Fruit fly (Drosophila melanogaster) whole organism, embryonic: ENCODE results near the gene CG1231.

Experiments
- CG4854 ChIP-seq: fragments of 200-800 bp; sonication (Bioruptor generic); optimal IDR thresholded peaks from 2 replicates; lab custom pipeline; 2016; ENCODE audit warnings: missing biosample characterization, missing genetic modification characterization, inconsistent platforms
- Mad ChIP-seq: fragments of 200-800 bp; sonication (Bioruptor generic); optimal IDR thresholded peaks from 2 replicates; lab custom pipeline; 2016; ENCODE audit warnings: missing biosample characterization, missing genetic modification characterization

DNA sequence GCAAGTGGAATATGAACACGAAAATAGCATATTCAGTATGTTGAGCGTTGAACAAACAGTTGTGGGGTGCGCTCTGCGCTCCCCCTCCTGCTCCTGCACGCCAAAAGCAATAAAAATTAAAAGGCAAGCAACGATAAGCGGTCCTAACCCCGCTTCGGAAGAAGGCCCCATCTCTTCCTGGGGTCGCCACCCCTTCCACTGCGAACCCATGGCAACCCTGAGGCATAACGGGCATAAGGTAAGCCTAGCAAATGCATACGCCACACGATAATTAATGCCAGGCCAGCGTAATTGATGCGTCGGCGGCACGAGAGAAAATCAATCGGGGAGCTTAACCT lies 7.8 kb upstream of the CG1231 start:
- TF ChIP-seq Mad (GFP tag; lab: Kevin White, UChicago) (no peak), CG4854 (GFP tag; lab: Kevin White, UChicago) (no peak)
